Worm (Caenorhabditis elegans) whole organism, L1 larva: ENCODE measurements around the gene F55G1.1.

Experiments used
- C16A3.4 ChIP-seq: fragments of 150-350 bp; optimal IDR thresholded peaks from 2 replicates; lab custom pipeline; 2014; ENCODE audit warnings: missing biosample characterization, missing genetic modification characterization
- C34B4.2 ChIP-seq: sonication (generic microtip); optimal IDR thresholded peaks from 2 replicates; lab custom pipeline; 2017; ENCODE audit warnings: mild to moderate bottlenecking, missing genetic modification characterization, missing compliant biosample characterization
- ama-1 ChIP-seq: fragments of 150-350 bp; optimal IDR thresholded peaks from 2 replicates; lab custom pipeline; 2014
- blmp-1 ChIP-seq: fragments of 150-350 bp; optimal IDR thresholded peaks from 2 replicates; lab custom pipeline; 2014; ENCODE audit warnings: missing biosample characterization, missing genetic modification characterization
- ceh-90 ChIP-seq: sonication (generic microtip); optimal IDR thresholded peaks from 2 replicates; lab custom pipeline; 2016; ENCODE audit warnings: missing genetic modification characterization, missing compliant biosample characterization
- ces-1 ChIP-seq: fragments of 150-350 bp; optimal IDR thresholded peaks from 2 replicates; lab custom pipeline; 2014; ENCODE audit warnings: missing biosample characterization, missing genetic modification reagents, missing genetic modification characterization
- dpl-1 ChIP-seq, 3 experiments: fragments of 150-350 bp in 2 of 3; sonication (generic microtip) in 1 of 3; optimal IDR thresholded peaks; 2 replicates each; lab custom pipeline; 2014 to 2017; ENCODE audit warnings: missing biosample characterization in 3 of 3, missing genetic modification characterization in 3 of 3, missing genetic modification reagents in 3 of 3
- dsc-1 ChIP-seq: sonication (generic microtip); optimal IDR thresholded peaks from 2 replicates; lab custom pipeline; 2016; ENCODE audit warnings: mild to moderate bottlenecking, missing genetic modification characterization, missing compliant biosample characterization
- efl-1 ChIP-seq, 4 experiments: fragments of 150-350 bp; optimal IDR thresholded peaks in 3 of 4; peaks in 1 of 4; 1 replicate in 1 of 4; 2 replicates in 3 of 4; lab custom pipeline; 2014; ENCODE audit warnings: missing biosample characterization in 2 of 4, missing genetic modification characterization in 2 of 4, missing genetic modification reagents in 2 of 4
- efl-3 ChIP-seq: fragments of 200-800 bp; sonication (Bioruptor generic); optimal IDR thresholded peaks from 2 replicates; lab custom pipeline; 2018; ENCODE audit warnings: mild to moderate bottlenecking, missing genetic modification characterization, missing compliant biosample characterization
- egl-13 ChIP-seq: sonication (generic microtip); optimal IDR thresholded peaks from 2 replicates; lab custom pipeline; 2016; ENCODE audit warnings: missing genotype, missing genetic modification reagents, missing genetic modification characterization, missing compliant biosample characterization
- elt-3 ChIP-seq, 6 experiments: fragments of 150-350 bp in 1 of 6; sonication (generic microtip); optimal IDR thresholded peaks; 2 replicates each; lab custom pipeline; 2017 to 2018; ENCODE audit warnings: missing biosample characterization in 6 of 6, missing genetic modification characterization in 6 of 6, inconsistent platforms in 1 of 6
- ets-5 ChIP-seq: fragments of 200-800 bp; sonication (Bioruptor generic); IDR thresholded peaks from 2 replicates; pipeline ENCODE4 v1.3.6; 2022; ENCODE audit warnings: missing genetic modification characterization, missing compliant biosample characterization
- fkh-4 ChIP-seq: sonication (generic microtip); optimal IDR thresholded peaks from 2 replicates; lab custom pipeline; 2016; ENCODE audit warnings: missing compliant biosample characterization, missing genetic modification characterization, borderline replicate concordance
- fkh-8 ChIP-seq: sonication (generic microtip); optimal IDR thresholded peaks from 2 replicates; lab custom pipeline; 2016; ENCODE audit warnings: mild to moderate bottlenecking, missing genetic modification characterization, missing compliant biosample characterization
- hlh-17 ChIP-seq: fragments of 200-800 bp; sonication (Bioruptor generic); optimal IDR thresholded peaks from 2 replicates; lab custom pipeline; 2018; ENCODE audit warnings: missing genetic modification characterization, mild to moderate bottlenecking, missing compliant biosample characterization, moderate library complexity, borderline replicate concordance
- hpl-2 ChIP-seq: fragments of 150-350 bp; optimal IDR thresholded peaks from 2 replicates; lab custom pipeline; 2014; ENCODE audit warnings: missing biosample characterization, missing genetic modification reagents, missing genetic modification characterization
- irx-1 ChIP-seq: sonication (generic microtip); optimal IDR thresholded peaks from 2 replicates; lab custom pipeline; 2016; ENCODE audit warnings: missing genetic modification characterization, missing compliant biosample characterization
- jun-1 ChIP-seq: fragments of 150-350 bp; optimal IDR thresholded peaks from 2 replicates; lab custom pipeline; 2014; ENCODE audit warnings: missing biosample characterization, missing genetic modification reagents, missing genetic modification characterization
- lin-14 ChIP-seq: fragments of 200-800 bp; sonication (Bioruptor generic); optimal IDR thresholded peaks from 2 replicates; lab custom pipeline; 2018; ENCODE audit warnings: mild to moderate bottlenecking, missing genetic modification characterization, moderate library complexity, missing compliant biosample characterization
- lin-15B ChIP-seq: fragments of 150-350 bp; sonication (generic microtip); optimal IDR thresholded peaks from 3 replicates; lab custom pipeline; 2014; ENCODE audit warnings: missing biosample characterization, missing genetic modification characterization
- lin-35 ChIP-seq, 2 experiments: fragments of 150-350 bp; optimal IDR thresholded peaks; 2 replicates each; lab custom pipeline; 2014; ENCODE audit warnings: missing biosample characterization in 2 of 2, missing genetic modification characterization in 2 of 2, missing genetic modification reagents in 2 of 2
- lin-39 ChIP-seq: fragments of 150-350 bp; optimal IDR thresholded peaks from 2 replicates; lab custom pipeline; 2014; ENCODE audit warnings: missing biosample characterization, missing genetic modification reagents, missing genetic modification characterization
- mdl-1 ChIP-seq, 2 experiments: fragments of 150-350 bp; optimal IDR thresholded peaks; 2 replicates each; lab custom pipeline; 2014 to 2017; ENCODE audit warnings: missing biosample characterization in 2 of 2, missing genetic modification characterization in 2 of 2, inconsistent platforms in 1 of 2
- mef-2 ChIP-seq: fragments of 150-350 bp; optimal IDR thresholded peaks from 2 replicates; lab custom pipeline; 2014; ENCODE audit warnings: missing biosample characterization, missing genetic modification characterization
- mep-1 ChIP-seq: fragments of 150-350 bp; optimal IDR thresholded peaks from 2 replicates; lab custom pipeline; 2014; ENCODE audit warnings: missing biosample characterization, missing genetic modification characterization
- nhr-11 ChIP-seq: fragments of 150-350 bp; optimal IDR thresholded peaks from 2 replicates; lab custom pipeline; 2014; ENCODE audit warnings: missing biosample characterization, missing genetic modification characterization
- nhr-20 ChIP-seq: sonication (generic microtip); optimal IDR thresholded peaks from 2 replicates; lab custom pipeline; 2016; ENCODE audit warnings: mild to moderate bottlenecking, missing genetic modification characterization, missing compliant biosample characterization
- nhr-237 ChIP-seq: fragments of 150-350 bp; optimal IDR thresholded peaks from 2 replicates; lab custom pipeline; 2014; ENCODE audit warnings: missing biosample characterization, missing genetic modification characterization
- nhr-28 ChIP-seq: fragments of 150-350 bp; optimal IDR thresholded peaks from 2 replicates; lab custom pipeline; 2014; ENCODE audit warnings: missing biosample characterization, missing genetic modification characterization
- nhr-47 ChIP-seq: sonication (generic microtip); optimal IDR thresholded peaks from 2 replicates; lab custom pipeline; 2016; ENCODE audit warnings: mild to moderate bottlenecking, missing genetic modification characterization, moderate library complexity, missing compliant biosample characterization
- nhr-71 ChIP-seq: sonication (generic microtip); optimal IDR thresholded peaks from 2 replicates; lab custom pipeline; 2016; ENCODE audit warnings: mild to moderate bottlenecking, missing genetic modification characterization, moderate library complexity, missing compliant biosample characterization
- nhr-77 ChIP-seq: fragments of 150-350 bp; optimal IDR thresholded peaks from 2 replicates; lab custom pipeline; 2014; ENCODE audit warnings: missing biosample characterization, missing genetic modification characterization
- nhr-84 ChIP-seq: sonication (generic microtip); optimal IDR thresholded peaks from 2 replicates; lab custom pipeline; 2017; ENCODE audit warnings: missing biosample characterization, missing genetic modification characterization
- nhr-85 ChIP-seq: sonication (generic microtip); peaks from one replicate; lab custom pipeline; 2016; ENCODE audit warnings: missing genetic modification characterization, inconsistent platforms, missing compliant biosample characterization
- snpc-4 ChIP-seq: fragments of 150-350 bp; optimal IDR thresholded peaks from 2 replicates; lab custom pipeline; 2014; ENCODE audit warnings: missing biosample characterization, missing genetic modification characterization
- sox-4 ChIP-seq: sonication (generic microtip); optimal IDR thresholded peaks from 2 replicates; lab custom pipeline; 2016; ENCODE audit warnings: missing genetic modification characterization, missing compliant biosample characterization
- unc-130 ChIP-seq: fragments of 150-350 bp; optimal IDR thresholded peaks from 2 replicates; lab custom pipeline; 2017; ENCODE audit warnings: missing biosample characterization, missing genetic modification characterization, inconsistent platforms
- unc-98 ChIP-seq: fragments of 200-800 bp; sonication (Bioruptor generic); IDR thresholded peaks from 2 replicates; pipeline ENCODE4 v1.3.6; 2022; ENCODE audit warnings: missing genetic modification characterization, missing compliant biosample characterization
- zag-1 ChIP-seq: fragments of 150-350 bp; optimal IDR thresholded peaks from 2 replicates; lab custom pipeline; 2014; ENCODE audit warnings: missing biosample characterization, missing genetic modification characterization
- zip-4 ChIP-seq: fragments of 200-800 bp; sonication (Bioruptor generic); optimal IDR thresholded peaks from 2 replicates; lab custom pipeline; 2018; ENCODE audit warnings: mild to moderate bottlenecking, missing genetic modification characterization, moderate library complexity, missing compliant biosample characterization

Gene F55G1.1

DNA sequence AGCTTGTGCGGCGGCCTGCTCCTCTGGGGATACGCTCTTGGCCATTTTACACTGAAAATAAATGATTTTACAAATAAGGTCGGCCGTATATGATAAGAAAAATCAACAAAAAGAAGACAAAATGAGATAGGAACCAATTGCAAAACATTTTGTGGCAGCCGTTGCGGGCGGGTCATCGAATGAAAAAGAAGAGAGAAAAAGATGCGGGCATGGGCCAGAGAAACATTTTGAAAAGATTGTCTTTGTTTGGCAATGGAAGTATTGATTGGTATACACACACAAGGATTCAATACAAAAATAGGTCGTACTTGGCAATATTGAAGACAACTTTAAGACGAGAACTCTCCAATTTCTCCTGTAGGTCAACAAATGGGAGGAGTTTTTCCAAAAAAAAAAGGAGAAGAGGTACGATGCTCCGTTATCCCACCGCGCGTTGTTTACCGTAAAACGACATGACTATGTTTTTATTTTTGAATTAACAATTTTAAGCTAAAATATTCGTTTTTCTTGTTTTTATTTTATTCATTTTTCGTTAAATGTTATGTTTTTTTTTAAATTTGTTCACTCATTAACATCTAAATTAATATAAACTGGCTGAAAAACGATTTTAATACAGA, 21.2 kb downstream of the F55G1.1 start, which contains the start of the genes plc-4 and R05G6.4 (continued):
- no peak for TF ChIP-seq mdl-1 (tag; optimal IDR thresholded peaks at IDR 0.05; lab: Kevin White, UChicago)
- no peak for TF ChIP-seq C34B4.2
- no peak for TF ChIP-seq sox-4 (tag; lab: Kevin White, UChicago)
- TF ChIP-seq dpl-1 (GFP tag; optimal IDR thresholded peaks at IDR 0.05; lab: Kevin White, UChicago) = peak; percentile 37 to 59 (median 55)
- TF ChIP-seq fkh-4 (tag; lab: Kevin White, UChicago) = no peak
- TF ChIP-seq hpl-2 (GFP tag; lab: Kevin White, UChicago) = no peak
- TF ChIP-seq lin-39 (tag; lab: Kevin White, UChicago) = no peak
- TF ChIP-seq efl-3 = no peak
- no peak for TF ChIP-seq irx-1 (tag; lab: Kevin White, UChicago)
- TF ChIP-seq snpc-4 (tag; lab: Kevin White, UChicago) = no peak
- TF ChIP-seq unc-98 = no peak
- TF ChIP-seq ama-1 = no peak
- no peak for TF ChIP-seq fkh-8 (tag; lab: Kevin White, UChicago)
- TF ChIP-seq zag-1 (tag; lab: Kevin White, UChicago) = no peak
- TF ChIP-seq nhr-71 = peak; percentile 70
- TF ChIP-seq nhr-20 (tag; lab: Kevin White, UChicago) = peak; percentile 52
- TF ChIP-seq ceh-90 (tag; lab: Kevin White, UChicago) = no peak
- TF ChIP-seq nhr-11 (tag; lab: Kevin White, UChicago) = no peak
- no peak for TF ChIP-seq nhr-237 (tag; lab: Kevin White, UChicago)
- peak; percentile 39 for TF ChIP-seq nhr-47 (tag; lab: Kevin White, UChicago)
- TF ChIP-seq zip-4 = no peak
- peak; percentile 48 for TF ChIP-seq lin-14 (GFP tag; lab: Kevin White, UChicago)
- TF ChIP-seq lin-35 (GFP tag; optimal IDR thresholded peaks at IDR 0.05; lab: Kevin White, UChicago) = peak; percentile 42 to 65
- no peak for TF ChIP-seq hlh-17 (GFP tag; lab: Kevin White, UChicago)
- no peak for TF ChIP-seq unc-130 (tag; lab: Kevin White, UChicago)
- TF ChIP-seq ces-1 (GFP tag; lab: Kevin White, UChicago) = no peak
- peak; percentile 68 for TF ChIP-seq nhr-85
- TF ChIP-seq egl-13 = no peak
- peak; percentile 29 to 63 for TF ChIP-seq efl-1 (optimal IDR thresholded peaks at IDR 0.05; lab: Kevin White, UChicago)
- peak; percentile 44 to 55 for TF ChIP-seq efl-1 (GFP tag; optimal IDR thresholded peaks at IDR 0.05 in 1 of 2; lab: Kevin White, UChicago)
- TF ChIP-seq nhr-77 (tag; lab: Kevin White, UChicago) = peak; percentile 16
- peak; percentile 57 for TF ChIP-seq mep-1
- no peak for TF ChIP-seq nhr-28 (tag; lab: Kevin White, UChicago)
- TF ChIP-seq jun-1 (tag; lab: Kevin White, UChicago) = no peak

ce11 chrIV:7516167-7516566, 24.6 kb downstream of the F55G1.1 start, which contains the start of the genes R05G6.9 and R05G6.3:
TSS of gene R05G6.9 (minus strand) at chrIV:7516267.
TSS of gene R05G6.3 (plus strand) at chrIV:7516552.
- no peak for TF ChIP-seq blmp-1 (tag; lab: Kevin White, UChicago)
- no peak for TF ChIP-seq nhr-84
- TF ChIP-seq irx-1 (tag; lab: Kevin White, UChicago) = no peak
- TF ChIP-seq ets-5 (GFP tag; lab: Robert Waterston, UW) = no peak
- no peak for TF ChIP-seq dsc-1 (tag; lab: Kevin White, UChicago)
- no peak for TF ChIP-seq mep-1
- TF ChIP-seq lin-15B (tag; lab: Kevin White, UChicago) = no peak
- no peak for TF ChIP-seq unc-98
- no peak for TF ChIP-seq nhr-77 (tag; lab: Kevin White, UChicago)
- no peak for TF ChIP-seq mef-2 (tag; lab: Kevin White, UChicago)
- TF ChIP-seq snpc-4 (tag; lab: Kevin White, UChicago) = no peak

ce11 chrIV:7520258-7520657, 28.7 kb downstream of the F55G1.1 start:
- no peak for TF ChIP-seq elt-3 (tag; optimal IDR thresholded peaks at IDR 0.05; lab: Kevin White, UChicago)
- TF ChIP-seq hpl-2 (GFP tag; lab: Kevin White, UChicago) = no peak
- TF ChIP-seq C16A3.4 = no peak
- TF ChIP-seq lin-35 (GFP tag; optimal IDR thresholded peaks at IDR 0.05; lab: Kevin White, UChicago) = peak in 1 of 2 experiments; percentile 2
- no peak for TF ChIP-seq efl-1 (optimal IDR thresholded peaks at IDR 0.05; lab: Kevin White, UChicago)
- peak in 1 of 2 experiments; percentile 68 for TF ChIP-seq efl-1 (GFP tag; optimal IDR thresholded peaks at IDR 0.05 in 1 of 2; lab: Kevin White, UChicago)
